Worm (Caenorhabditis elegans) whole organism, early embryonic: ENCODE data around the gene F01F1.2.

Experiments
- F13C5.2 ChIP-seq: sonication (generic microtip); optimal IDR thresholded peaks from 2 replicates; lab custom pipeline; 2017; ENCODE audit warnings: mild to moderate bottlenecking, missing genetic modification characterization, inconsistent platforms, missing compliant biosample characterization
- ama-1 ChIP-seq: fragments of 150-350 bp; optimal IDR thresholded peaks from 2 replicates; lab custom pipeline; 2014
- ets-7 ChIP-seq: sonication (generic microtip); optimal IDR thresholded peaks from 2 replicates; lab custom pipeline; 2016; ENCODE audit warnings: missing genotype, missing genetic modification characterization, missing compliant biosample characterization
- hmg-4 ChIP-seq: fragments of 200-800 bp; sonication (Bioruptor generic); optimal IDR thresholded peaks from 2 replicates; lab custom pipeline; 2018; ENCODE audit warnings: mild to moderate bottlenecking, missing genetic modification characterization, missing compliant biosample characterization
- pes-1 ChIP-seq: fragments of 200-800 bp; sonication (Bioruptor generic); IDR thresholded peaks from 2 replicates; pipeline ENCODE4 v1.3.6; 2022; ENCODE audit warnings: missing genetic modification reagents, missing genetic modification characterization, missing compliant biosample characterization
- scrt-1 ChIP-seq: fragments of 200-800 bp; sonication (Bioruptor generic); IDR thresholded peaks from 2 replicates; pipeline ENCODE4 v1.3.6; 2022; ENCODE audit warnings: missing genetic modification characterization, missing compliant biosample characterization
- tra-4 ChIP-seq: sonication (generic microtip); optimal IDR thresholded peaks from 2 replicates; lab custom pipeline; 2017; ENCODE audit warnings: missing genetic modification characterization, missing compliant biosample characterization

ce11 chrIII:5874263-5874662 lies 4.1 kb upstream of the F01F1.2 start:
- TF ChIP-seq ets-7 (tag; lab: Kevin White, UChicago), result no peak
- TF ChIP-seq scrt-1 (GFP tag; lab: Robert Waterston, UW), result no peak
- TF ChIP-seq pes-1 (GFP tag; lab: Robert Waterston, UW), result no peak
- no peak for TF ChIP-seq hmg-4 (GFP tag; lab: Kevin White, UChicago)
- no peak for TF ChIP-seq ama-1 (lab: Kevin White, UChicago)
- no peak for TF ChIP-seq F13C5.2 (tag; lab: Kevin White, UChicago)
- TF ChIP-seq tra-4 (tag; lab: Kevin White, UChicago), result no peak
